Fruit fly (Drosophila melanogaster) whole organism, wandering third instar larva: Measurements from ENCODE around the gene APC4.

ENCODE experiments used
- Abd-B ChIP-seq: fragments of >200 bp; optimal IDR thresholded peaks from 2 replicates; lab custom pipeline; 2017; ENCODE audit warnings: missing biosample characterization, missing genetic modification characterization
- CG32264 ChIP-seq: fragments of 200-800 bp; sonication (Bioruptor generic); optimal IDR thresholded peaks from 2 replicates; lab custom pipeline; 2016; ENCODE audit warnings: missing biosample characterization, missing genetic modification characterization
- CG9705 ChIP-seq: fragments of 200-800 bp; sonication (Bioruptor generic); optimal IDR thresholded peaks from 2 replicates; lab custom pipeline; 2018; ENCODE audit warnings: missing biosample characterization, mild to moderate bottlenecking, missing genetic modification characterization
- CrebA ChIP-seq: fragments of 200-800 bp; sonication (Bioruptor generic); optimal IDR thresholded peaks from 2 replicates; lab custom pipeline; 2016; ENCODE audit warnings: missing biosample characterization, mild to moderate bottlenecking, missing genetic modification characterization, borderline replicate concordance
- Dfd ChIP-seq: fragments of >200 bp; optimal IDR thresholded peaks from 2 replicates; lab custom pipeline; 2017; ENCODE audit warnings: missing biosample characterization, missing genetic modification characterization
- Dif ChIP-seq: fragments of 200-275, 200-300 bp; sonication (Bioruptor generic); optimal IDR thresholded peaks from 2 replicates; lab custom pipeline; 2018; ENCODE audit warnings: missing biosample characterization, missing genetic modification characterization; ENCODE audit not compliant: partially characterized antibody
- GATAd ChIP-seq: sonication (Bioruptor generic); optimal IDR thresholded peaks from 2 replicates; lab custom pipeline; 2016; ENCODE audit warnings: missing biosample characterization, missing genetic modification characterization
- HLH106 ChIP-seq: fragments of 200-800 bp; optimal IDR thresholded peaks from 3 replicates; lab custom pipeline; 2019; ENCODE audit warnings: missing biosample characterization, mild to moderate bottlenecking, missing genetic modification characterization, moderate library complexity
- Hnf4 ChIP-seq: fragments of 200-800 bp; sonication (Bioruptor generic); optimal IDR thresholded peaks from 2 replicates; lab custom pipeline; 2016; ENCODE audit warnings: missing biosample characterization, mild to moderate bottlenecking, missing genetic modification characterization
- Hr83 ChIP-seq: fragments of 200-300 bp; sonication (Bioruptor generic); optimal IDR thresholded peaks from 2 replicates; lab custom pipeline; 2016; ENCODE audit warnings: missing biosample characterization, mild to moderate bottlenecking, missing genetic modification characterization, moderate library complexity; ENCODE audit not compliant: poor library complexity, severe bottlenecking
- Jra ChIP-seq: sonication (Bioruptor generic); optimal IDR thresholded peaks from 2 replicates; lab custom pipeline; 2016; ENCODE audit warnings: missing biosample characterization, missing genetic modification characterization
- N ChIP-seq: fragments of >200 bp; optimal IDR thresholded peaks from 2 replicates; lab custom pipeline; 2018; ENCODE audit warnings: missing biosample characterization, missing external identifiers, missing genetic modification characterization
- OdsH ChIP-seq: fragments of 200-800 bp; sonication (Bioruptor generic); optimal IDR thresholded peaks from 2 replicates; lab custom pipeline; 2016; ENCODE audit warnings: missing biosample characterization, mild to moderate bottlenecking, missing genetic modification characterization
- Rel ChIP-seq, 2 experiments: fragments of 200-800 bp; sonication (Bioruptor generic) in 1 of 2; optimal IDR thresholded peaks; 2 replicates in 1 of 2; 3 replicates in 1 of 2; lab custom pipeline; 2016 to 2019; ENCODE audit warnings: mild to moderate bottlenecking in 2 of 2, missing biosample characterization in 2 of 2, missing genetic modification characterization in 2 of 2, moderate library complexity in 1 of 2
- Sp1 ChIP-seq: fragments of 200-800 bp; sonication (Bioruptor generic); optimal IDR thresholded peaks from 3 replicates; lab custom pipeline; 2019; ENCODE audit warnings: missing biosample characterization, mild to moderate bottlenecking, missing genetic modification characterization, moderate library complexity
- Vsx2 ChIP-seq: fragments of 200-300, 225-300 bp; sonication (Bioruptor generic); optimal IDR thresholded peaks from 2 replicates; lab custom pipeline; 2018; ENCODE audit warnings: missing biosample characterization, missing genetic modification characterization; ENCODE audit not compliant: partially characterized antibody
- br ChIP-seq: fragments of 200-800 bp; sonication (Bioruptor generic); optimal IDR thresholded peaks from 2 replicates; lab custom pipeline; 2016; ENCODE audit warnings: missing biosample characterization, missing genetic modification characterization
- brk ChIP-seq: fragments of 200-800 bp; sonication (Bioruptor generic); optimal IDR thresholded peaks from 2 replicates; lab custom pipeline; 2016; ENCODE audit warnings: missing biosample characterization, mild to moderate bottlenecking, missing genetic modification characterization
- dl ChIP-seq, 2 experiments: fragments of 175-275, 200-275 bp in 1 of 2; fragments of 200-275 bp in 1 of 2; sonication (Bioruptor generic); optimal IDR thresholded peaks; lab custom pipeline; 2018; ENCODE audit warnings: mild to moderate bottlenecking in 2 of 2, missing biosample characterization in 2 of 2, missing genetic modification characterization in 2 of 2, moderate library complexity in 2 of 2; ENCODE audit not compliant: partially characterized antibody in 2 of 2, insufficient read depth in 1 of 2
- dmrt93B ChIP-seq: fragments of 200-800 bp; sonication (Bioruptor generic); optimal IDR thresholded peaks from 2 replicates; lab custom pipeline; 2018; ENCODE audit warnings: missing biosample characterization, mild to moderate bottlenecking, missing genetic modification characterization
- dsf ChIP-seq: sonication (Bioruptor generic); optimal IDR thresholded peaks from 2 replicates; lab custom pipeline; 2016; ENCODE audit warnings: missing biosample characterization, missing genetic modification characterization, borderline replicate concordance
- ey ChIP-seq: fragments of 200-800 bp; sonication (Bioruptor generic); optimal IDR thresholded peaks from 2 replicates; lab custom pipeline; 2016; ENCODE audit warnings: missing biosample characterization, missing genetic modification characterization
- foxo ChIP-seq, 2 experiments: fragments of 200-800 bp; sonication (Bioruptor generic); optimal IDR thresholded peaks; 2 replicates in 1 of 2; 3 replicates in 1 of 2; lab custom pipeline; 2016 to 2017; ENCODE audit warnings: missing biosample characterization in 2 of 2, missing genetic modification characterization in 2 of 2
- fru ChIP-seq: fragments of 200-800 bp; sonication (Bioruptor generic); optimal IDR thresholded peaks from 3 replicates; lab custom pipeline; 2016; ENCODE audit warnings: missing biosample characterization, mild to moderate bottlenecking, missing genetic modification characterization
- h ChIP-seq: fragments of 200-800 bp; sonication (Bioruptor generic); optimal IDR thresholded peaks from 3 replicates; lab custom pipeline; 2016; ENCODE audit warnings: missing biosample characterization, mild to moderate bottlenecking, missing genetic modification characterization
- psq ChIP-seq: fragments of 200-800 bp; sonication (Bioruptor generic); optimal IDR thresholded peaks from 3 replicates; lab custom pipeline; 2017; ENCODE audit warnings: missing biosample characterization, mild to moderate bottlenecking, missing genetic modification characterization, moderate library complexity
- rgr ChIP-seq: fragments of 200-800 bp; sonication (Bioruptor generic); optimal IDR thresholded peaks from 3 replicates; lab custom pipeline; 2016; ENCODE audit warnings: missing biosample characterization, mild to moderate bottlenecking, missing genetic modification characterization
- sage ChIP-seq: fragments of 200-800 bp; sonication (Bioruptor generic); optimal IDR thresholded peaks from 2 replicates; lab custom pipeline; 2016; ENCODE audit warnings: missing biosample characterization, mild to moderate bottlenecking, missing genetic modification characterization
- sv ChIP-seq: fragments of 200-800 bp; sonication (Bioruptor generic); optimal IDR thresholded peaks from 3 replicates; lab custom pipeline; 2016; ENCODE audit warnings: missing biosample characterization, missing genetic modification characterization
- tai ChIP-seq: sonication (Bioruptor generic); optimal IDR thresholded peaks from 2 replicates; lab custom pipeline; 2016; ENCODE audit warnings: missing biosample characterization, missing genetic modification characterization
- usp ChIP-seq: fragments of >200 bp; optimal IDR thresholded peaks from 2 replicates; lab custom pipeline; 2017; ENCODE audit warnings: missing biosample characterization, missing genetic modification characterization
- woc ChIP-seq: sonication (Bioruptor generic); optimal IDR thresholded peaks from 2 replicates; lab custom pipeline; 2016; ENCODE audit warnings: missing biosample characterization, mild to moderate bottlenecking, missing genetic modification characterization

APC4 gene

dm6 chrX:9071308-9071707 lies 11.4 kb upstream of the APC4 start, which contains the start of gene CG10970:
TSS of gene CG10970 (minus strand) at chrX:9071408.
- TF ChIP-seq Dif (GFP tag; lab: Kevin White, UChicago) (no peak), foxo (GFP tag; optimal IDR thresholded peaks at IDR 0.05; lab: Kevin White, UChicago) (no peak), br (no peak), Vsx2 (GFP tag; lab: Kevin White, UChicago) (no peak), psq (GFP tag; lab: Kevin White, UChicago) (no peak), Hr83 (GFP tag; lab: Kevin White, UChicago) (no peak), CrebA (GFP tag; lab: Kevin White, UChicago) (no peak), CG9705 (GFP tag; lab: Kevin White, UChicago) (no peak), sage (GFP tag; lab: Kevin White, UChicago) (no peak), brk (no peak), CG32264 (no peak), OdsH (no peak), Dfd (no peak), dl (GFP tag; optimal IDR thresholded peaks at IDR 0.05; lab: Kevin White, UChicago; ENCODE audit: insufficient read depth in 1 of 2, partially characterized antibody in 2 of 2) (no peak), N (GFP tag; lab: Kevin White, UChicago) (no peak), Sp1 (GFP tag; lab: Kevin White, UChicago) (no peak)

- TF ChIP-seq rgr (no peak), Rel (GFP tag; optimal IDR thresholded peaks at IDR 0.05; lab: Kevin White, UChicago) (no peak), Rel (tag; optimal IDR thresholded peaks at IDR 0.05; lab: Kevin White, UChicago) (no peak), Hr83 (GFP tag; lab: Kevin White, UChicago) (no peak), Vsx2 (GFP tag; lab: Kevin White, UChicago) (no peak), CG32264 (no peak), br (no peak), psq (GFP tag; lab: Kevin White, UChicago) (no peak), Jra (GFP tag; lab: Kevin White, UChicago) (no peak), CrebA (GFP tag; lab: Kevin White, UChicago) (no peak), tai (GFP tag; lab: Kevin White, UChicago) (no peak), woc (no peak), Dif (GFP tag; lab: Kevin White, UChicago) (no peak), h (GFP tag; lab: Kevin White, UChicago) (no peak), Dfd (no peak), sage (GFP tag; lab: Kevin White, UChicago) (no peak), HLH106 (no peak)
These were observed 8.7 kb upstream of the APC4 start for dm6 chrX:9074040-9074439.

- TF ChIP-seq rgr (peak; percentile 34), dsf (GFP tag; lab: Kevin White, UChicago) (no peak), woc (peak; percentile 27), Abd-B (no peak), sage (GFP tag; lab: Kevin White, UChicago) (no peak), HLH106 (peak; percentile 29), CrebA (GFP tag; lab: Kevin White, UChicago) (no peak), ey (GFP tag; lab: Kevin White, UChicago) (peak; percentile 58), psq (GFP tag; lab: Kevin White, UChicago) (peak; percentile 6), Sp1 (GFP tag; lab: Kevin White, UChicago) (peak; percentile 35), usp (no peak), foxo (GFP tag; optimal IDR thresholded peaks at IDR 0.05; lab: Kevin White, UChicago) (peak in 1 of 2 experiments; percentile 30), GATAd (no peak), tai (GFP tag; lab: Kevin White, UChicago) (no peak), h (GFP tag; lab: Kevin White, UChicago) (peak; percentile 49), dmrt93B (GFP tag; lab: Kevin White, UChicago) (peak; percentile 25), sv (no peak), br (peak; percentile 35), brk (no peak), Hnf4 (GFP tag; lab: Kevin White, UChicago) (peak; percentile 11), Vsx2 (GFP tag; lab: Kevin White, UChicago) (no peak), fru (GFP tag; lab: Kevin White, UChicago) (peak; percentile 59)
These were observed 6.9 kb upstream of the APC4 start for dm6 chrX:9075641-9076324.
